Worm (Caenorhabditis elegans) whole organism, L2 larva: ENCODE data around the gene Y50D4A.4.

Source experiments
- C34F6.9 ChIP-seq: fragments of 150-350 bp; optimal IDR thresholded peaks from 2 replicates; lab custom pipeline; 2014; ENCODE audit warnings: missing biosample characterization, missing genetic modification characterization
- F13H6.1 ChIP-seq: sonication (generic microtip); optimal IDR thresholded peaks from 2 replicates; lab custom pipeline; 2016; ENCODE audit warnings: missing genetic modification characterization, missing compliant biosample characterization
- R02D3.7 ChIP-seq: fragments of 150-350 bp; optimal IDR thresholded peaks from 2 replicates; lab custom pipeline; 2014; ENCODE audit warnings: missing biosample characterization, missing genetic modification characterization
- Y55F3AM.14 ChIP-seq: fragments of 200-800 bp; sonication (Bioruptor generic); optimal IDR thresholded peaks from 2 replicates; lab custom pipeline; 2018; ENCODE audit warnings: mild to moderate bottlenecking, missing genetic modification characterization, missing compliant biosample characterization
- ZK546.5 ChIP-seq: sonication (generic microtip); optimal IDR thresholded peaks from 2 replicates; lab custom pipeline; 2017; ENCODE audit warnings: missing biosample characterization, missing genetic modification characterization
- alr-1 ChIP-seq: fragments of 150-350 bp; optimal IDR thresholded peaks from 2 replicates; lab custom pipeline; 2014; ENCODE audit warnings: missing biosample characterization, missing genetic modification characterization
- ama-1 ChIP-seq: fragments of 150-350 bp; optimal IDR thresholded peaks from 2 replicates; lab custom pipeline; 2018; ENCODE audit warnings: inconsistent platforms
- ceh-16 ChIP-seq: fragments of 150-350 bp; optimal IDR thresholded peaks from 2 replicates; lab custom pipeline; 2014; ENCODE audit warnings: missing biosample characterization, missing genetic modification characterization
- crh-2 ChIP-seq: sonication (generic microtip); optimal IDR thresholded peaks from 2 replicates; lab custom pipeline; 2017; ENCODE audit warnings: missing biosample characterization, missing genetic modification characterization
- dmd-4 ChIP-seq: sonication (generic microtip); optimal IDR thresholded peaks from 2 replicates; lab custom pipeline; 2017; ENCODE audit warnings: missing biosample characterization, missing genetic modification characterization
- egl-27 ChIP-seq: sonication (generic microtip); optimal IDR thresholded peaks from 3 replicates; lab custom pipeline; 2017; ENCODE audit warnings: missing biosample characterization, missing genetic modification reagents, missing genetic modification characterization
- elt-1 ChIP-seq: fragments of 150-350 bp; optimal IDR thresholded peaks from 2 replicates; lab custom pipeline; 2014; ENCODE audit warnings: missing biosample characterization, missing genetic modification characterization
- elt-3 ChIP-seq: sonication (generic microtip); optimal IDR thresholded peaks from 2 replicates; lab custom pipeline; 2017; ENCODE audit warnings: missing biosample characterization, missing genetic modification characterization
- fos-1 ChIP-seq: fragments of 150-350 bp; optimal IDR thresholded peaks from 2 replicates; lab custom pipeline; 2014; ENCODE audit warnings: missing biosample characterization, missing genetic modification characterization
- gmeb-1 ChIP-seq: fragments of 150-350 bp; optimal IDR thresholded peaks from 2 replicates; lab custom pipeline; 2014; ENCODE audit warnings: missing biosample characterization, missing genetic modification characterization
- lin-11 ChIP-seq: fragments of 150-350 bp; sonication (generic microtip); optimal IDR thresholded peaks from 2 replicates; lab custom pipeline; 2014; ENCODE audit warnings: missing biosample characterization, missing genetic modification characterization, inconsistent platforms, mixed read lengths
- lin-39 ChIP-seq: fragments of 150-350 bp; optimal IDR thresholded peaks from 2 replicates; lab custom pipeline; 2014; ENCODE audit warnings: missing biosample characterization, missing genetic modification reagents, missing genetic modification characterization
- lsy-2 ChIP-seq, 2 experiments: fragments of 150-350 bp in 1 of 2; sonication (generic microtip) in 1 of 2; optimal IDR thresholded peaks; 2 replicates each; lab custom pipeline; 2014 to 2017; ENCODE audit warnings: missing biosample characterization in 2 of 2, missing genetic modification characterization in 2 of 2
- mab-5 ChIP-seq: fragments of 150-350 bp; optimal IDR thresholded peaks from 2 replicates; lab custom pipeline; 2014; ENCODE audit warnings: missing biosample characterization, missing genetic modification characterization
- mbf-1 ChIP-seq: sonication (generic microtip); optimal IDR thresholded peaks from 2 replicates; lab custom pipeline; 2017; ENCODE audit warnings: missing biosample characterization, missing genetic modification characterization
- mdl-1 ChIP-seq, 2 experiments: fragments of 150-350 bp in 1 of 2; sonication (generic microtip) in 1 of 2; optimal IDR thresholded peaks; 2 replicates each; lab custom pipeline; 2017; ENCODE audit warnings: missing biosample characterization in 2 of 2, missing genetic modification characterization in 2 of 2
- nhr-10 ChIP-seq: sonication (generic microtip); optimal IDR thresholded peaks from 2 replicates; lab custom pipeline; 2017; ENCODE audit warnings: missing biosample characterization, missing genetic modification characterization
- nhr-11 ChIP-seq: fragments of 150-350 bp; optimal IDR thresholded peaks from 2 replicates; lab custom pipeline; 2014; ENCODE audit warnings: missing biosample characterization, missing genetic modification characterization
- nhr-129 ChIP-seq: fragments of 150-350 bp; optimal IDR thresholded peaks from 2 replicates; lab custom pipeline; 2014; ENCODE audit warnings: missing biosample characterization, missing genetic modification characterization
- nhr-21 ChIP-seq: fragments of 150-350 bp; optimal IDR thresholded peaks from 2 replicates; lab custom pipeline; 2014; ENCODE audit warnings: missing biosample characterization, missing genetic modification characterization
- nhr-23 ChIP-seq: fragments of 150-350 bp; optimal IDR thresholded peaks from 2 replicates; lab custom pipeline; 2014; ENCODE audit warnings: missing biosample characterization, missing genetic modification reagents, missing genetic modification characterization
- nhr-25 ChIP-seq: fragments of 150-350 bp; sonication (generic microtip); optimal IDR thresholded peaks from 3 replicates; lab custom pipeline; 2014; ENCODE audit warnings: missing biosample characterization, missing genetic modification characterization
- sem-4 ChIP-seq: fragments of 150-350 bp; optimal IDR thresholded peaks from 2 replicates; lab custom pipeline; 2014; ENCODE audit warnings: missing biosample characterization, missing genetic modification reagents, missing genetic modification characterization
- sma-3 ChIP-seq: sonication (generic microtip); optimal IDR thresholded peaks from 2 replicates; lab custom pipeline; 2016; ENCODE audit warnings: missing genetic modification reagents, missing genetic modification characterization, missing compliant biosample characterization
- sma-9 ChIP-seq, 2 experiments: fragments of 150-350 bp in 1 of 2; sonication (generic microtip) in 1 of 2; optimal IDR thresholded peaks; 2 replicates each; lab custom pipeline; 2014 to 2016; ENCODE audit warnings: missing genetic modification characterization in 2 of 2, mild to moderate bottlenecking in 1 of 2, missing biosample characterization in 1 of 2, missing compliant biosample characterization in 1 of 2, missing genetic modification reagents in 1 of 2, moderate library complexity in 1 of 2
- unc-55 ChIP-seq: fragments of 150-350 bp; sonication (generic microtip); optimal IDR thresholded peaks from 3 replicates; lab custom pipeline; 2014; ENCODE audit warnings: missing biosample characterization, missing genetic modification reagents, missing genetic modification characterization
- unc-62 ChIP-seq: fragments of 150-350 bp; optimal IDR thresholded peaks from 2 replicates; lab custom pipeline; 2014; ENCODE audit warnings: missing biosample characterization, missing genetic modification reagents, missing genetic modification characterization
- zag-1 ChIP-seq: fragments of 150-350 bp; optimal IDR thresholded peaks from 2 replicates; lab custom pipeline; 2014; ENCODE audit warnings: missing biosample characterization, missing genetic modification characterization
- ztf-11 ChIP-seq: sonication (generic microtip); optimal IDR thresholded peaks from 2 replicates; lab custom pipeline; 2017; ENCODE audit warnings: missing biosample characterization, missing genetic modification characterization

Y50D4A.4 gene

ce11 chrV:1227756-1228665 lies 32.1 kb upstream of the Y50D4A.4 start:
- TF ChIP-seq mab-5 (peak; percentile 90), egl-27 (tag; lab: Kevin White, UChicago) (no peak), lin-11 (tag; lab: Kevin White, UChicago) (no peak), dmd-4 (tag; lab: Kevin White, UChicago) (no peak)

ce11 chrV:1226239-1226638 lies 30.3 kb upstream of the Y50D4A.4 start:
- TF ChIP-seq mbf-1 (tag; lab: Kevin White, UChicago): no peak

ce11 chrV:1223559-1223958 lies 27.6 kb upstream of the Y50D4A.4 start:
- no peak for TF ChIP-seq fos-1 (tag; lab: Kevin White, UChicago)
- no peak for TF ChIP-seq sem-4 (tag; lab: Kevin White, UChicago)
- no peak for TF ChIP-seq ama-1
- TF ChIP-seq ZK546.5: no peak
- no peak for TF ChIP-seq R02D3.7 (tag; lab: Kevin White, UChicago)
- TF ChIP-seq unc-62 (GFP tag; lab: Kevin White, UChicago): no peak
- TF ChIP-seq zag-1 (tag; lab: Kevin White, UChicago): no peak
- no peak for TF ChIP-seq nhr-25 (tag; lab: Kevin White, UChicago)
- no peak for TF ChIP-seq sma-3 (GFP tag; lab: Kevin White, UChicago)
- TF ChIP-seq Y55F3AM.14 (GFP tag; lab: Kevin White, UChicago): no peak
- TF ChIP-seq, all 48 proteins: peak for 0

ce11 chrV:1220509-1220908 lies 24.6 kb upstream of the Y50D4A.4 start, which contains the start of gene Y50D4A.10:
Gene Y50D4A.10 (minus strand): TSS chrV:1220565.
- TF ChIP-seq crh-2 (tag; lab: Kevin White, UChicago) (no peak), Y55F3AM.14 (GFP tag; lab: Kevin White, UChicago) (no peak), egl-27 (tag; lab: Kevin White, UChicago) (no peak), zag-1 (tag; lab: Kevin White, UChicago) (no peak), sem-4 (tag; lab: Kevin White, UChicago) (no peak), fos-1 (tag; lab: Kevin White, UChicago) (no peak), F13H6.1 (tag; lab: Kevin White, UChicago) (no peak), sma-9 (GFP tag; optimal IDR thresholded peaks at IDR 0.05; lab: Kevin White, UChicago) (no peak), sma-9 (tag; optimal IDR thresholded peaks at IDR 0.05; lab: Kevin White, UChicago) (no peak), alr-1 (tag; lab: Kevin White, UChicago) (no peak), nhr-10 (tag; lab: Kevin White, UChicago) (no peak), elt-1 (no peak), mdl-1 (tag; optimal IDR thresholded peaks at IDR 0.05; lab: Kevin White, UChicago) (no peak), ceh-16 (tag; lab: Kevin White, UChicago) (no peak), nhr-11 (tag; lab: Kevin White, UChicago) (no peak)

- TF ChIP-seq lin-39 (no peak), nhr-21 (no peak), nhr-129 (no peak), egl-27 (tag; lab: Kevin White, UChicago) (no peak), elt-3 (tag; lab: Kevin White, UChicago) (no peak), elt-1 (no peak), sma-9 (GFP tag; optimal IDR thresholded peaks at IDR 0.05; lab: Kevin White, UChicago) (no peak), sma-9 (tag; optimal IDR thresholded peaks at IDR 0.05; lab: Kevin White, UChicago) (no peak), nhr-23 (tag; lab: Kevin White, UChicago) (no peak), crh-2 (tag; lab: Kevin White, UChicago) (no peak), mbf-1 (tag; lab: Kevin White, UChicago) (no peak), ztf-11 (no peak)
Observed at ce11 chrV:1207589-1207988, 11.7 kb upstream of the Y50D4A.4 start, which contains the start of gene Y50D4A.1. Gene Y50D4A.1 (plus strand): TSS chrV:1207889.

ce11 chrV:1206971-1207370 lies 11.0 kb upstream of the Y50D4A.4 start, which contains the start of gene Y50D4A.5:
Gene Y50D4A.5 (plus strand): TSS chrV:1207307.
- peak; percentile 38 for TF ChIP-seq C34F6.9 (tag; lab: Kevin White, UChicago)
- TF ChIP-seq alr-1 (tag; lab: Kevin White, UChicago): no peak
- TF ChIP-seq gmeb-1: peak; percentile 54
- TF ChIP-seq lsy-2 (tag; optimal IDR thresholded peaks at IDR 0.05; lab: Kevin White, UChicago): peak in 1 of 2 experiments; percentile 26
- peak; percentile 2 for TF ChIP-seq unc-55 (GFP tag; lab: Kevin White, UChicago)
- TF ChIP-seq sma-3 (GFP tag; lab: Kevin White, UChicago): peak; percentile 26
- TF ChIP-seq dmd-4 (tag; lab: Kevin White, UChicago): no peak
